Worm (Caenorhabditis elegans) whole organism, L3 larva: ENCODE measurements around the gene lgc-20.

Source experiments
- egl-27 ChIP-seq: sonication (generic microtip); optimal IDR thresholded peaks from 4 replicates; lab custom pipeline; 2017; ENCODE audit warnings: missing biosample characterization, missing genetic modification reagents, missing genetic modification characterization
- nhr-237 ChIP-seq: fragments of 150-350 bp; optimal IDR thresholded peaks from 2 replicates; lab custom pipeline; 2014; ENCODE audit warnings: missing biosample characterization, missing genetic modification characterization

DNA sequence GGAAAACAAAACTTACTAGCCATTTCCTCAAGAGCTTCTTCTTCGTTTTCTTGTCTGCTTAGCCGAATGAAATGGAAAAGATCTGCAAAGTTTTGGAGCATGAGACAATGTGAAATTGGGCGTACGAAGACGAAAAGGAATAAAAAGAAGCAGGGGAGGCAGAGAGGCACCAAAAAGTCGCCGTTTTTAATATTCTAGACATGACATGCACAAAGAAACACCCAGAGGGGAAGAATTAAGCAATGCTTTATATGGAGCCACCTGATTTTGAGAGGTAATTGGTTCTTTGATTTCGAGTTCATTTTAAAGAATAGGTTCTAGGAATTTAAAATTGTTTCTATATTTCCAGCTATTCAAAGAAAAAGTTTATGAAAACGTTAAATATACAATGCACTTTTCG, 29.2 kb downstream of the lgc-20 start, which contains the start of gene T24F1.4:
- TF ChIP-seq egl-27 (tag; lab: Kevin White, UChicago): no peak
- TF ChIP-seq nhr-237 (tag; lab: Kevin White, UChicago): no peak
